Worm (Caenorhabditis elegans): ENCODE data around the gene pdf-2.

DNA sequence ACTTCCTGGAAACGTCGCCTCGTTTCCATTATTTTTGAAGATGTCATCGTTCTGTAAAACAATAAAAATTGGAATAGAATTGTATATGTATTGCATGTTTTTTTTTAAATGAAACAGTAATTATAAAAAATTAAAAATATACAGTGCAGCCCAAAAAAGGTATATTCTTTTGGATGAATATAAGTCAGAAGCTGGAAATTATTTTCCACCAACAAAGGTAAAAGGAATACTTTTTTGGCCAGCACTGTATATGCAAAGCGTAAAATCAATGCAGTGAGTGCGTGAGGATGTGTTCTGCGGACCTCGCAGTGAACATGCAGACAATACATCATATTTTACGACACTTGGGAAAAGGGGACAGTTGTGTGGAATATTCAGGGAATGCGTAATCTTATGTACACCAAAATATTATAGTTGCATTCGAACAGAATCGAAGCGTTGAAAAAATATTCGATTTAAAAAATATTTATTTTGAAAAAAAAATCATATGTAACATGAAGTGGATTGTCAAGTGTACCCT, 13.2 kb downstream of the pdf-2 start, which contains the start of gene F48B9.8:
- TF ChIP-seq unc-55 (GFP tag; optimal IDR thresholded peaks at IDR 0.05) (no peak), dve-1 (tag; optimal IDR thresholded peaks at IDR 0.05) (no peak), elt-2 (tag; optimal IDR thresholded peaks at IDR 0.05) (no peak), sox-4 (tag; optimal IDR thresholded peaks at IDR 0.05) (no peak), ceh-2 (tag; optimal IDR thresholded peaks at IDR 0.05) (no peak), Y22D7AL.16 (tag; optimal IDR thresholded peaks at IDR 0.05) (no peak), nhr-232 (tag; optimal IDR thresholded peaks at IDR 0.05) (no peak), ceh-31 (tag; optimal IDR thresholded peaks at IDR 0.05) (no peak), nfya-1 (tag; optimal IDR thresholded peaks at IDR 0.05) (no peak), tbx-2 (tag; optimal IDR thresholded peaks at IDR 0.05) (no peak)

Data from whole organism, late embryonic.